Worm (Caenorhabditis elegans): ENCODE data around the gene fbxa-29.

Gene fbxa-29

DNA sequence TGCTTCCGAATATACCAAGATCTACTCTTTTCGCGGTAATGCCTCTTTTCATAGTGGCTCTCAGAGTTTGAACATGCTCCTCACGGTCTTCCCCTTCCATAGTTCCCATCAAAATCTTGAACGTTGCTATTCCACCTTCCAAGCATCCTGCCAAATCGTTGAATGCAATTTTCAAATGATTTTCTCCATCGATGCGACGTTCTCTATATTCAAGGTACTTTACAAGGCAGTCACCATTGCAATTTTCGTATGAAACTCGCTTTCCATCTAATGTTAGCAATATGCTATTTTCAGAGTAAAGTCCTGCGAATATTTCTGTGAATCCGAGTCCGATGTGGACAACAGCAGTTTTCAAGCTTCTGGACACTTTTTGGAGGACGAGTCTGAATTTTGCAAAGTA is 40.8 kb upstream of the fbxa-29 start:
- TF ChIP-seq R02D3.7 (tag; optimal IDR thresholded peaks at IDR 0.05) (no peak), unc-62 (GFP tag; optimal IDR thresholded peaks at IDR 0.05 in 1 of 2) (peak in 1 of 2 experiments; percentile 95), unc-62 (tag; optimal IDR thresholded peaks at IDR 0.05) (no peak)

ce11 chrIII:1311367-1311766 is 37.9 kb upstream of the fbxa-29 start:
- TF ChIP-seq ceh-28 (tag; optimal IDR thresholded peaks at IDR 0.05) (no peak), dmd-6 (GFP tag; IDR thresholded peaks at IDR 0.05) (no peak), nhr-76 (tag; optimal IDR thresholded peaks at IDR 0.05) (no peak), tra-1 (GFP tag; IDR thresholded peaks at IDR 0.05) (no peak), daf-16 (GFP tag; optimal IDR thresholded peaks at IDR 0.05) (no peak), daf-16 (tag; optimal IDR thresholded peaks at IDR 0.05) (no peak), ceh-44 (GFP tag; IDR thresholded peaks at IDR 0.05) (no peak), zip-2 (tag; optimal IDR thresholded peaks at IDR 0.05) (no peak), unc-130 (GFP tag; optimal IDR thresholded peaks at IDR 0.05) (no peak), ama-1 (optimal IDR thresholded peaks at IDR 0.05) (no peak), lim-7 (GFP tag; IDR thresholded peaks at IDR 0.05) (no peak), nhr-237 (tag; optimal IDR thresholded peaks at IDR 0.05) (no peak), mdt-29 (GFP tag; IDR thresholded peaks at IDR 0.05) (no peak), snpc-1.2 (GFP tag; IDR thresholded peaks at IDR 0.05) (no peak), nhr-77 (tag; optimal IDR thresholded peaks at IDR 0.05) (no peak), mep-1 (tag; optimal IDR thresholded peaks at IDR 0.05) (no peak)

DNA sequence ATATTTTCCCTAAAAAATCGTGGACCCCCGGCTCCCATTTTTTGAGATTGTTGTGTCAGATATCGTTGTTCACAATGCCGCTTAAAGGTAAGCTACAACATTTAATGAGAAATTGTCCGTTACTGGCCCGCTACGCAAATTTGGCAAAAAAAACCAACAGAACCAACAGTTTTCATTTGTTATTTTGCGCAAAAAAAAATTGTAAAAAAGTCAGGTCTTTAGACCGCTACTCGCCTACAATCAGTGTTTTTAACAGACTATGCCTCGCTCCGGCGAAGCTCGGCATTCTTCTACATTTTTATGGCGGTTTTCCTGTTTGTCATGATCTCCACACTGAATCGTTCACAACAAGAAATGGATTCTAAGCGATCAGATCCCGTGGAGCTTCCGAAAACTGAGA is 35.4 kb upstream of the fbxa-29 start, which contains the start of gene Y82E9BL.12:
TSS of gene Y82E9BL.12 (plus strand) at position 301 of the 400 bp plus-strand sequence.
- TF ChIP-seq ces-1 (GFP tag; optimal IDR thresholded peaks at IDR 0.05), result no peak
- no peak for TF ChIP-seq lin-15B (tag; optimal IDR thresholded peaks at IDR 0.05)
- no peak for TF ChIP-seq spr-1 (tag; optimal IDR thresholded peaks at IDR 0.05)
- no peak for TF ChIP-seq Y48G9A.11 (GFP tag; IDR thresholded peaks at IDR 0.05)
- no peak for TF ChIP-seq lin-39 (tag; optimal IDR thresholded peaks at IDR 0.05)
- TF ChIP-seq mep-1 (tag; optimal IDR thresholded peaks at IDR 0.05), result no peak
- no peak for TF ChIP-seq vab-7 (GFP tag; IDR thresholded peaks at IDR 0.05)
- TF ChIP-seq daf-8 (GFP tag; IDR thresholded peaks at IDR 0.05), result no peak
- TF ChIP-seq ceh-44 (GFP tag; IDR thresholded peaks at IDR 0.05), result no peak
- no peak for TF ChIP-seq D1046.2 (GFP tag; IDR thresholded peaks at IDR 0.05)
- TF ChIP-seq ceh-20 (GFP tag; IDR thresholded peaks at IDR 0.05), result no peak
- no peak for TF ChIP-seq mdt-29 (GFP tag; IDR thresholded peaks at IDR 0.05)
- no peak for TF ChIP-seq fos-1 (tag; optimal IDR thresholded peaks at IDR 0.05)
- no peak for TF ChIP-seq daf-12 (tag; optimal IDR thresholded peaks at IDR 0.05)
- TF ChIP-seq arid-1 (GFP tag; conservative IDR thresholded peaks at IDR 0.05), result no peak
- no peak for TF ChIP-seq zag-1 (tag; optimal IDR thresholded peaks at IDR 0.05)
- no peak for TF ChIP-seq tra-1 (GFP tag; IDR thresholded peaks at IDR 0.05)
- TF ChIP-seq aha-1 (tag), result no peak
- no peak for TF ChIP-seq lin-13 (GFP tag; optimal IDR thresholded peaks at IDR 0.05)
- no peak for TF ChIP-seq F37D6.2 (tag; optimal IDR thresholded peaks at IDR 0.05)

DNA sequence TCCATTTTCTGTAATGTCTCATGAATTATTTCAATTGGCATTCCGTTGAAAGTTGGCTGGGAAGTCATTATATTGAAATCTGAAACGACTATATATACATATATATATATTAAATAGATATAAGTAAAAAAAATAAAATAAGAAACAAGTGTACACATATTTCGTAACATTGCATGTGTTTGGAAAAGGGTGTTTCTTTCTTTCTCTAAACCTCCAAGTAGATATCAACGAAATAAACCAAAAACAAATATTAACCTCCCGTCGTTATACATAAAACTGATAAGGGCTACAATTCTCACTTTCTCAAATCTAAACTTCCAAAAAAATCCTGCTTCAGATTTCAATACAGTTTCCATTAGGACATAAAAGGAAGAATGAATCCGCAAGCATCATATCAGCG is 34.7 kb upstream of the fbxa-29 start, which contains the start of gene fbxa-79:
TSS of gene fbxa-79 (minus strand) at position 86 of the 400 bp plus-strand sequence.
- TF ChIP-seq dmd-6 (GFP tag; IDR thresholded peaks at IDR 0.05), result peak; percentile 22; the same call in 1 of the 2 replicates
- peak; percentile 78 for TF ChIP-seq nhr-28 (tag; optimal IDR thresholded peaks at IDR 0.05)
- TF ChIP-seq vab-7 (GFP tag; IDR thresholded peaks at IDR 0.05), result no peak
- no peak for TF ChIP-seq pha-4 (GFP tag; IDR thresholded peaks at IDR 0.05)
- no peak for TF ChIP-seq pha-4 (tag; optimal IDR thresholded peaks at IDR 0.05)
- peak; percentile 91 for TF ChIP-seq zip-2 (tag; optimal IDR thresholded peaks at IDR 0.05)
- no peak for TF ChIP-seq dmd-9 (GFP tag; IDR thresholded peaks at IDR 0.05)
- no peak for TF ChIP-seq nhr-42 (GFP tag; IDR thresholded peaks at IDR 0.05)
- peak; percentile 1 for TF ChIP-seq aha-1 (tag)
- no peak for TF ChIP-seq php-3 (GFP tag; IDR thresholded peaks at IDR 0.05)
- TF ChIP-seq nhr-77 (tag; optimal IDR thresholded peaks at IDR 0.05), result no peak
- peak in 1 of 2 experiments; percentile 25 for TF ChIP-seq unc-62 (GFP tag; optimal IDR thresholded peaks at IDR 0.05 in 1 of 2)
- TF ChIP-seq unc-62 (tag; optimal IDR thresholded peaks at IDR 0.05), result no peak
- TF ChIP-seq hif-1 (tag; optimal IDR thresholded peaks at IDR 0.05), result no peak
- no peak for TF ChIP-seq lsy-2 (tag; optimal IDR thresholded peaks at IDR 0.05)
- TF ChIP-seq ztf-7 (tag; optimal IDR thresholded peaks at IDR 0.05), result peak; percentile 66
- TF ChIP-seq ceh-82 (tag; optimal IDR thresholded peaks at IDR 0.05), result no peak
- TF ChIP-seq daf-16 (GFP tag; optimal IDR thresholded peaks at IDR 0.05), result no peak
- TF ChIP-seq daf-16 (tag; optimal IDR thresholded peaks at IDR 0.05), result peak; percentile 71
- TF ChIP-seq skn-1 (tag; optimal IDR thresholded peaks at IDR 0.05), result no peak
- no peak for TF ChIP-seq ama-1 (optimal IDR thresholded peaks at IDR 0.05)
- TF ChIP-seq pqm-1 (tag; optimal IDR thresholded peaks at IDR 0.05), result peak; percentile 86
- TF ChIP-seq lir-3 (tag; optimal IDR thresholded peaks at IDR 0.05), result no peak
- peak; percentile 31 for TF ChIP-seq hlh-11 (tag; optimal IDR thresholded peaks at IDR 0.05)

Measured in whole organism, L4 larva.